Worm (Caenorhabditis elegans) whole organism, L3 larva: ENCODE results near the gene Y75B8A.34.

Experiments used
- R02D3.7 ChIP-seq: fragments of 150-350 bp; optimal IDR thresholded peaks from 2 replicates; lab custom pipeline; 2014; ENCODE audit warnings: missing biosample characterization, missing genetic modification characterization
- aly-2 ChIP-seq: fragments of 150-350 bp; optimal IDR thresholded peaks from 2 replicates; lab custom pipeline; 2014; ENCODE audit warnings: missing biosample characterization, missing genetic modification characterization
- ama-1 ChIP-seq: fragments of 150-350 bp; optimal IDR thresholded peaks from 2 replicates; lab custom pipeline; 2018
- ceh-16 ChIP-seq: sonication (generic microtip); optimal IDR thresholded peaks from 2 replicates; lab custom pipeline; 2017; ENCODE audit warnings: missing biosample characterization, missing genetic modification characterization
- ceh-28 ChIP-seq: fragments of 150-350 bp; optimal IDR thresholded peaks from 2 replicates; lab custom pipeline; 2014; ENCODE audit warnings: missing biosample characterization, missing genetic modification reagents, missing genetic modification characterization
- ceh-9 ChIP-seq: sonication (generic microtip); optimal IDR thresholded peaks from 2 replicates; lab custom pipeline; 2018; ENCODE audit warnings: missing biosample characterization, missing genetic modification characterization
- egl-27 ChIP-seq: sonication (generic microtip); optimal IDR thresholded peaks from 4 replicates; lab custom pipeline; 2017; ENCODE audit warnings: missing biosample characterization, missing genetic modification reagents, missing genetic modification characterization
- egl-5 ChIP-seq: fragments of 150-350 bp; optimal IDR thresholded peaks from 2 replicates; lab custom pipeline; 2017; ENCODE audit warnings: missing biosample characterization, missing genetic modification reagents, missing genetic modification characterization, inconsistent platforms
- elt-2 ChIP-seq: sonication (generic microtip); optimal IDR thresholded peaks from 2 replicates; lab custom pipeline; 2016; ENCODE audit warnings: missing genetic modification reagents, mild to moderate bottlenecking, missing genetic modification characterization, missing compliant biosample characterization
- fkh-10 ChIP-seq: sonication (generic microtip); optimal IDR thresholded peaks from 2 replicates; lab custom pipeline; 2017; ENCODE audit warnings: missing biosample characterization, missing genetic modification reagents, missing genetic modification characterization
- fos-1 ChIP-seq: fragments of 150-350 bp; optimal IDR thresholded peaks from 2 replicates; lab custom pipeline; 2014; ENCODE audit warnings: missing biosample characterization, missing genetic modification characterization
- jun-1 ChIP-seq: fragments of 150-350 bp; optimal IDR thresholded peaks from 2 replicates; lab custom pipeline; 2014; ENCODE audit warnings: missing biosample characterization, missing genetic modification reagents, missing genetic modification characterization
- lsy-12 ChIP-seq: sonication (generic microtip); optimal IDR thresholded peaks from 2 replicates; lab custom pipeline; 2016; ENCODE audit warnings: mild to moderate bottlenecking, missing genetic modification characterization, missing compliant biosample characterization
- mdl-1 ChIP-seq: fragments of 150-350 bp; optimal IDR thresholded peaks from 2 replicates; lab custom pipeline; 2014; ENCODE audit warnings: missing biosample characterization, missing genetic modification characterization
- mml-1 ChIP-seq: fragments of 150-350 bp; sonication (generic microtip); optimal IDR thresholded peaks from 3 replicates; lab custom pipeline; 2014; ENCODE audit warnings: missing biosample characterization, missing genetic modification characterization
- nfya-1 ChIP-seq: sonication (generic microtip); optimal IDR thresholded peaks from 2 replicates; lab custom pipeline; 2017; ENCODE audit warnings: missing genetic modification characterization, mild to moderate bottlenecking, missing compliant biosample characterization, antibody characterized with exemption, moderate library complexity; ENCODE audit not compliant: insufficient read depth
- nhr-11 ChIP-seq: fragments of 150-350 bp; optimal IDR thresholded peaks from 2 replicates; lab custom pipeline; 2014; ENCODE audit warnings: missing biosample characterization, missing genetic modification characterization
- nhr-25 ChIP-seq: sonication (generic microtip); optimal IDR thresholded peaks from 2 replicates; lab custom pipeline; 2017; ENCODE audit warnings: missing biosample characterization, missing genetic modification characterization
- nhr-28 ChIP-seq: fragments of 150-350 bp; optimal IDR thresholded peaks from 2 replicates; lab custom pipeline; 2014; ENCODE audit warnings: missing biosample characterization, missing genetic modification characterization
- nhr-43 ChIP-seq: sonication (generic microtip); optimal IDR thresholded peaks from 2 replicates; lab custom pipeline; 2016; ENCODE audit warnings: mild to moderate bottlenecking, missing genetic modification characterization, missing compliant biosample characterization; ENCODE audit not compliant: poor library complexity, severe bottlenecking
- nhr-67 ChIP-seq: fragments of 150-350 bp; optimal IDR thresholded peaks from 2 replicates; lab custom pipeline; 2014; ENCODE audit warnings: missing biosample characterization, missing genetic modification characterization
- pha-4 ChIP-seq: fragments of 150-350 bp; optimal IDR thresholded peaks from 2 replicates; lab custom pipeline; 2014; ENCODE audit warnings: missing biosample characterization, missing genetic modification reagents, missing genetic modification characterization
- pqm-1 ChIP-seq: fragments of 150-350 bp; optimal IDR thresholded peaks from 2 replicates; lab custom pipeline; 2017; ENCODE audit warnings: missing biosample characterization, missing genetic modification characterization, inconsistent platforms
- skn-1 ChIP-seq: fragments of 150-350 bp; optimal IDR thresholded peaks from 2 replicates; lab custom pipeline; 2014; ENCODE audit warnings: missing biosample characterization, missing genetic modification characterization
- snpc-4 ChIP-seq: fragments of 150-350 bp; optimal IDR thresholded peaks from 2 replicates; lab custom pipeline; 2014; ENCODE audit warnings: missing biosample characterization, missing genetic modification characterization
- unc-39 ChIP-seq: sonication (generic microtip); optimal IDR thresholded peaks from 4 replicates; lab custom pipeline; 2017; ENCODE audit warnings: missing biosample characterization, missing genetic modification characterization
- zag-1 ChIP-seq: fragments of 150-350 bp; optimal IDR thresholded peaks from 2 replicates; lab custom pipeline; 2014; ENCODE audit warnings: missing biosample characterization, missing genetic modification characterization
- ztf-4 ChIP-seq: fragments of 150-350 bp; optimal IDR thresholded peaks from 2 replicates; lab custom pipeline; 2014; ENCODE audit warnings: missing biosample characterization, missing genetic modification characterization

The Y75B8A.34 gene

ce11 chrIII:12359265-12359664 is at the start of gene Y75B8A.34:
Gene Y75B8A.34, plus strand, starts transcription at chrIII:12359565.
- TF ChIP-seq skn-1 (tag; lab: Kevin White, UChicago) (no peak), nfya-1 (no peak)
- TF ChIP-seq, all 47 proteins: peak for 0

- TF ChIP-seq ceh-28 (tag; lab: Kevin White, UChicago), result no peak
- no peak for TF ChIP-seq mdl-1
- no peak for TF ChIP-seq nfya-1
- no peak for TF ChIP-seq fkh-10 (GFP tag; lab: Kevin White, UChicago)
- TF ChIP-seq lsy-12 (tag; lab: Kevin White, UChicago), result no peak
- TF ChIP-seq ceh-9 (tag; lab: Kevin White, UChicago), result no peak
- no peak for TF ChIP-seq snpc-4 (tag; lab: Kevin White, UChicago)
- TF ChIP-seq aly-2 (tag; lab: Kevin White, UChicago), result no peak
- TF ChIP-seq fos-1, result no peak
- no peak for TF ChIP-seq jun-1 (tag; lab: Kevin White, UChicago)
- no peak for TF ChIP-seq nhr-67 (tag; lab: Kevin White, UChicago)
- TF ChIP-seq ama-1 (lab: Kevin White, UChicago), result no peak
- TF ChIP-seq egl-5 (tag; lab: Kevin White, UChicago), result no peak
- TF ChIP-seq mml-1, result no peak
- TF ChIP-seq R02D3.7, result no peak
- no peak for TF ChIP-seq nhr-11 (tag; lab: Kevin White, UChicago)
- TF ChIP-seq zag-1 (tag; lab: Kevin White, UChicago), result no peak
- no peak for TF ChIP-seq elt-2 (tag; lab: Kevin White, UChicago)
- no peak for TF ChIP-seq nhr-28 (tag; lab: Kevin White, UChicago)
- TF ChIP-seq ztf-4, result no peak
- TF ChIP-seq, all 47 proteins: peak for 0
Measured at ce11 chrIII:12312886-12313285, 46.5 kb upstream of the Y75B8A.34 start, which contains the start of gene Y75B8A.39. Gene Y75B8A.39, plus strand, starts transcription at chrIII:12313186.

ce11 chrIII:12315179-12315578 is 44.2 kb upstream of the Y75B8A.34 start, which contains the start of gene Y75B8A.37:
Gene Y75B8A.37, plus strand, starts transcription at chrIII:12315479.
- TF ChIP-seq egl-5 (tag; lab: Kevin White, UChicago) (no peak), jun-1 (tag; lab: Kevin White, UChicago) (no peak), fkh-10 (GFP tag; lab: Kevin White, UChicago) (no peak), zag-1 (tag; lab: Kevin White, UChicago) (no peak), ceh-16 (no peak), mdl-1 (no peak)

ce11 chrIII:12317492-12317891 is 41.9 kb upstream of the Y75B8A.34 start:
- peak; percentile 91 for TF ChIP-seq elt-2 (tag; lab: Kevin White, UChicago)
- peak; percentile 88 for TF ChIP-seq pqm-1 (tag; lab: Kevin White, UChicago)
- TF ChIP-seq nhr-43 (tag; lab: Kevin White, UChicago), result no peak
- no peak for TF ChIP-seq nhr-67 (tag; lab: Kevin White, UChicago)
- TF ChIP-seq pha-4 (tag; lab: Kevin White, UChicago), result peak; percentile 11
- TF ChIP-seq jun-1 (tag; lab: Kevin White, UChicago), result peak; percentile 83

DNA sequence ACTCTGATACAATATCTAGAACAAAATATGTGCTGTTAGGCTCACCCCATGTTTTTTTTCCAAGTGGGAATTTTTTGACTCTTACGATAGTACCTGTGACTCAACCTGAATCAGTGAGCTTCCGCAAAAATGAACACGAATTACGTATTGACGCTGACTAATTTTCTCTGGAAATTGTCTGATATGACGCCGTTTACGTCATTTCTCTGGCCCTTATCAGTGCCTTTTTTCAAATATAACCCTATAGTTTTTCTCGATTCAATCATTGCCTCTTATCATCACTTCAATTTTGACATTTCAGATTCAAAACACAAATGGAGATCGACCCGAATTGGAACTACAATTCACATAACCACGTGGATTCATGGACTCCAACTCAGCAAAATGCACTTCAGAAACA is 40.6 kb upstream of the Y75B8A.34 start, which contains the start of gene Y75B8A.28:
Gene Y75B8A.28 (plus strand): TSS at position 296 of the 400 bp plus-strand sequence.
- TF ChIP-seq pqm-1 (tag; lab: Kevin White, UChicago) (peak; percentile 99), egl-27 (tag; lab: Kevin White, UChicago) (no peak), elt-2 (tag; lab: Kevin White, UChicago) (peak; percentile 96), nhr-25 (tag; lab: Kevin White, UChicago) (no peak), unc-39 (tag; lab: Kevin White, UChicago) (no peak), fos-1 (peak; percentile 84), pha-4 (tag; lab: Kevin White, UChicago) (peak; percentile 50), jun-1 (tag; lab: Kevin White, UChicago) (peak; percentile 91)

DNA sequence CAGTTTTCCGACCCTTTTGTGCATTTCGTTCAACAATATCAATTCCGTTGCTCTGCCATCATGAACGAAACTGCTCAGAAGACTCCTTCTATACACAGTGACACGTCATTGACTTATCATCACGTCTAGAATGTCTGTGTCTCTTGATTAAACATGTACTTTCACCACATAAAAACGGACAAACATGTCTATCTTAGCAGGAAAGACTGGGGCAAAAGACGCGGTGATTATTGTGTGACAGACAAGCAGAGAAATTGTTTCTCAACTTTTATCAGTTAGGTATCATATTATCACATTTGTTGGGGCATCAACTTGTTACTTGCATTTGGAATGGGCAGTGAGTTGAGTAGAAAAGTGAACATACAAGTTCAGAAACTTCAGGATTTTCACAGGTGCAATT is 34.1 kb upstream of the Y75B8A.34 start:
- TF ChIP-seq ceh-9 (tag; lab: Kevin White, UChicago) (no peak), nfya-1 (peak; percentile 36), elt-2 (tag; lab: Kevin White, UChicago) (peak; percentile 96), pha-4 (tag; lab: Kevin White, UChicago) (peak; percentile 34), jun-1 (tag; lab: Kevin White, UChicago) (peak; percentile 62), R02D3.7 (no peak), fkh-10 (GFP tag; lab: Kevin White, UChicago) (no peak), skn-1 (tag; lab: Kevin White, UChicago) (peak; percentile 39), pqm-1 (tag; lab: Kevin White, UChicago) (peak; percentile 85)
